Worm (Caenorhabditis elegans): Measurements from ENCODE around the gene T06A1.1.

DNA sequence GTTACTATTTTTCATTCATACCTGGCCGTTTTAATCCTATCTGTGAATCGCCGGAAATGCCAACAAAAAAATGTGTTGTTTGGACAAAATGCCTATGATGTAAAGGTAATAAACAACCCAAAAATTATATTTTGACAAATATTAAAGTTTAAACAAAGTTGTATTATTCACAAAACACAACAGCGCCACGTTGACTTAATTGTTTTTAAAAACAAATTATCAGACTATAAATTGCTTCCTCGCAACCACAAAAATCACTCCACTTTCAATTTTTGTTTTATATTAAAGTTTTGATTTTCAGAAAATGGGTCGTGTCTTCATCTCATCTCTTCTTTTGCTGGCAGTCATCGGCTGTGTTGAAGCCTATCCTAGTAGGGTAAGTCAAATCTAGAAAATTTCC is 18.0 kb downstream of the T06A1.1 start, which contains the start of gene Y32G9A.5:
- no peak for TF ChIP-seq C08G9.2 (tag; optimal IDR thresholded peaks at IDR 0.05)
- no peak for TF ChIP-seq pag-3 (tag; optimal IDR thresholded peaks at IDR 0.05; ENCODE audit: borderline replicate concordance)
- no peak for TF ChIP-seq dve-1 (tag; optimal IDR thresholded peaks at IDR 0.05)
- TF ChIP-seq ceh-2 (tag; optimal IDR thresholded peaks at IDR 0.05), result no peak
- no peak for TF ChIP-seq gmeb-2 (tag; optimal IDR thresholded peaks at IDR 0.05)
- no peak for TF ChIP-seq pha-4 (tag; optimal IDR thresholded peaks at IDR 0.05)
- no peak for TF ChIP-seq dmd-4 (tag; optimal IDR thresholded peaks at IDR 0.05; ENCODE audit: borderline replicate concordance)
- no peak for TF ChIP-seq lin-11 (tag; optimal IDR thresholded peaks at IDR 0.05)
- no peak for TF ChIP-seq fax-1 (tag; optimal IDR thresholded peaks at IDR 0.05)
- no peak for TF ChIP-seq F13H6.1 (tag; optimal IDR thresholded peaks at IDR 0.05)
